Fruit fly (Drosophila melanogaster) whole organism, prepupa: ENCODE data around the gene CG11983.

Experiments
- Blimp-1 ChIP-seq: fragments of 200-800 bp; sonication (Bioruptor generic); optimal IDR thresholded peaks from 3 replicates; lab custom pipeline; 2017; ENCODE audit warnings: missing biosample characterization, missing genetic modification characterization, mild to moderate bottlenecking, moderate library complexity, missing genetic modification reagents
- CG10669 ChIP-seq: fragments of 200-800 bp; sonication (Bioruptor generic); optimal IDR thresholded peaks from 3 replicates; lab custom pipeline; 2018; ENCODE audit warnings: missing biosample characterization, mild to moderate bottlenecking, missing genetic modification characterization, moderate library complexity
- CG15336 ChIP-seq: fragments of 200-800 bp; sonication (Bioruptor generic); IDR thresholded peaks from 2 replicates; pipeline ENCODE4 v1.3.6; 2022; ENCODE audit warnings: missing biosample characterization, missing genetic modification characterization
- CG1621 ChIP-seq: fragments of 200-800 bp; sonication (Bioruptor generic); optimal IDR thresholded peaks from 3 replicates; lab custom pipeline; 2018; ENCODE audit warnings: missing biosample characterization, mild to moderate bottlenecking, missing genetic modification characterization
- CG32006 ChIP-seq: fragments of 200-800 bp; sonication (Bioruptor generic); optimal IDR thresholded peaks from 3 replicates; lab custom pipeline; 2017; ENCODE audit warnings: missing biosample characterization, mild to moderate bottlenecking, missing genetic modification characterization
- CG34406 ChIP-seq: fragments of 200-800 bp; sonication (Bioruptor generic); optimal IDR thresholded peaks from 3 replicates; lab custom pipeline; 2016; ENCODE audit warnings: missing biosample characterization, missing genetic modification characterization
- CG3919 ChIP-seq: fragments of 200-800 bp; sonication (Bioruptor generic); optimal IDR thresholded peaks from 3 replicates; lab custom pipeline; 2016; ENCODE audit warnings: missing biosample characterization, missing genetic modification characterization
- CG4318 ChIP-seq: fragments of 200-800 bp; sonication (Bioruptor generic); optimal IDR thresholded peaks from 3 replicates; lab custom pipeline; 2017; ENCODE audit warnings: missing biosample characterization, mild to moderate bottlenecking, missing genetic modification characterization
- CG6854 ChIP-seq: fragments of 200-800 bp; sonication (Bioruptor generic); optimal IDR thresholded peaks from 2 replicates; lab custom pipeline; 2017; ENCODE audit warnings: missing biosample characterization, mild to moderate bottlenecking, missing genetic modification characterization
- CG7368 ChIP-seq: fragments of 200-800 bp; sonication (Bioruptor generic); optimal IDR thresholded peaks from 3 replicates; lab custom pipeline; 2016; ENCODE audit warnings: missing biosample characterization, missing genetic modification characterization
- CG8119 ChIP-seq: fragments of 200-800 bp; sonication (Bioruptor generic); IDR thresholded peaks from 3 replicates; pipeline ENCODE4 v1.3.6; 2022; ENCODE audit warnings: missing biosample characterization, missing genetic modification characterization
- CG8319 ChIP-seq: fragments of 200-800 bp; sonication (Bioruptor generic); optimal IDR thresholded peaks from 3 replicates; lab custom pipeline; 2016; ENCODE audit warnings: missing biosample characterization, missing genetic modification characterization
- CG8632 ChIP-seq: fragments of 200-800 bp; sonication (Bioruptor generic); optimal IDR thresholded peaks from 3 replicates; lab custom pipeline; 2016; ENCODE audit warnings: missing biosample characterization, missing genetic modification characterization
- CG9139 ChIP-seq: fragments of 200-800 bp; sonication (Bioruptor generic); optimal IDR thresholded peaks from 3 replicates; lab custom pipeline; 2017; ENCODE audit warnings: missing biosample characterization, mild to moderate bottlenecking, missing genetic modification characterization
- Eip75B ChIP-seq: fragments of 200-800 bp; sonication (Bioruptor generic); optimal IDR thresholded peaks from 3 replicates; lab custom pipeline; 2016; ENCODE audit warnings: missing biosample characterization, missing genetic modification characterization
- Eip78C ChIP-seq: fragments of 200-800 bp; sonication (Bioruptor generic); peaks from one replicate; lab custom pipeline; 2016; ENCODE audit warnings: missing biosample characterization, missing genetic modification characterization
- Ets21C ChIP-seq: fragments of 200-800 bp; sonication (Bioruptor generic); optimal IDR thresholded peaks from 3 replicates; lab custom pipeline; 2016; ENCODE audit warnings: missing biosample characterization, missing genetic modification characterization
- Ets96B ChIP-seq: fragments of 200-800 bp; optimal IDR thresholded peaks from 2 replicates; lab custom pipeline; 2019; ENCODE audit warnings: missing biosample characterization, mild to moderate bottlenecking, missing genetic modification characterization, moderate library complexity
- Gug ChIP-seq: fragments of 200-800 bp; sonication (Bioruptor generic); IDR thresholded peaks from 2 replicates; pipeline ENCODE4 v1.3.6; 2022; ENCODE audit warnings: missing biosample characterization, missing genetic modification characterization
- Hr39 ChIP-seq: fragments of 200-800 bp; sonication (Bioruptor generic); optimal IDR thresholded peaks from 2 replicates; lab custom pipeline; 2016; ENCODE audit warnings: missing biosample characterization, missing genetic modification characterization
- Hr4 ChIP-seq: fragments of 200-800 bp; sonication (Bioruptor generic); optimal IDR thresholded peaks from 3 replicates; lab custom pipeline; 2016; ENCODE audit warnings: missing biosample characterization, missing genetic modification characterization
- Met ChIP-seq: fragments of 200-800 bp; sonication (Bioruptor generic); optimal IDR thresholded peaks from 3 replicates; lab custom pipeline; 2016; ENCODE audit warnings: missing biosample characterization, missing genetic modification characterization
- OdsH ChIP-seq: fragments of 200-800 bp; sonication (Bioruptor generic); optimal IDR thresholded peaks from 3 replicates; lab custom pipeline; 2016; ENCODE audit warnings: missing biosample characterization, missing genetic modification characterization
- Smox ChIP-seq: fragments of 200-800 bp; sonication (Bioruptor generic); optimal IDR thresholded peaks from 3 replicates; lab custom pipeline; 2016; ENCODE audit warnings: missing biosample characterization, missing genetic modification characterization
- Sox102F ChIP-seq: fragments of 200-800 bp; sonication (Bioruptor generic); optimal IDR thresholded peaks from 2 replicates; lab custom pipeline; 2016; ENCODE audit warnings: missing biosample characterization, mild to moderate bottlenecking, missing genetic modification characterization
- Sox14 ChIP-seq: fragments of 200-800 bp; sonication (Bioruptor generic); optimal IDR thresholded peaks from 3 replicates; lab custom pipeline; 2016; ENCODE audit warnings: missing biosample characterization, missing genetic modification characterization
- acj6 ChIP-seq: fragments of 200-800 bp; sonication (Bioruptor generic); optimal IDR thresholded peaks from 3 replicates; lab custom pipeline; 2016; ENCODE audit warnings: missing biosample characterization, missing genetic modification characterization
- dsx ChIP-seq: fragments of 200-800 bp; optimal IDR thresholded peaks from 3 replicates; lab custom pipeline; 2019; ENCODE audit warnings: missing biosample characterization, mild to moderate bottlenecking, missing genetic modification characterization, moderate library complexity; ENCODE audit not compliant: poor library complexity, severe bottlenecking
- eg ChIP-seq: fragments of 200-800 bp; sonication (Bioruptor generic); IDR thresholded peaks from 3 replicates; pipeline ENCODE4 v1.3.6; 2022; ENCODE audit warnings: missing biosample characterization, missing genetic modification characterization
- fd59A ChIP-seq: fragments of 200-800 bp; sonication (Bioruptor generic); optimal IDR thresholded peaks from 2 replicates; lab custom pipeline; 2017; ENCODE audit warnings: missing biosample characterization, mild to moderate bottlenecking, missing genetic modification characterization, missing genetic modification reagents
- fkh ChIP-seq: fragments of 200-800 bp; sonication (Bioruptor generic); optimal IDR thresholded peaks from 3 replicates; lab custom pipeline; 2017; ENCODE audit warnings: missing biosample characterization, mild to moderate bottlenecking, missing genetic modification characterization, moderate library complexity
- lz ChIP-seq: fragments of 200-800 bp; sonication (Bioruptor generic); optimal IDR thresholded peaks from 3 replicates; lab custom pipeline; 2016; ENCODE audit warnings: missing biosample characterization, missing genetic modification characterization
- net ChIP-seq: fragments of 200-800 bp; sonication (Bioruptor generic); optimal IDR thresholded peaks from 3 replicates; lab custom pipeline; 2016; ENCODE audit warnings: missing biosample characterization, missing genetic modification characterization
- pdm3 ChIP-seq: fragments of 200-800 bp; sonication (Bioruptor generic); optimal IDR thresholded peaks from 3 replicates; lab custom pipeline; 2016; ENCODE audit warnings: missing biosample characterization, missing genetic modification characterization
- salr ChIP-seq, 2 experiments: fragments of 200-800 bp; sonication (Bioruptor generic); optimal IDR thresholded peaks; 3 replicates each; lab custom pipeline; 2016 to 2018; ENCODE audit warnings: missing biosample characterization in 2 of 2, missing genetic modification characterization in 2 of 2, mild to moderate bottlenecking in 1 of 2
- spab ChIP-seq: fragments of 200-800 bp; sonication (Bioruptor generic); optimal IDR thresholded peaks from 2 replicates; lab custom pipeline; 2017; ENCODE audit warnings: missing biosample characterization, mild to moderate bottlenecking, missing genetic modification characterization, missing genetic modification reagents
- ss ChIP-seq, 2 experiments: fragments of 200-800 bp; sonication (Bioruptor generic); optimal IDR thresholded peaks; 2 replicates in 1 of 2; 3 replicates in 1 of 2; lab custom pipeline; 2017 to 2018; ENCODE audit warnings: mild to moderate bottlenecking in 2 of 2, missing biosample characterization in 2 of 2, missing genetic modification characterization in 2 of 2, moderate library complexity in 1 of 2
- svp ChIP-seq: fragments of 200-800 bp; sonication (Bioruptor generic); peaks from one replicate; lab custom pipeline; 2016; ENCODE audit warnings: missing biosample characterization, missing genetic modification characterization
- topi ChIP-seq: fragments of 200-800 bp; sonication (Bioruptor generic); optimal IDR thresholded peaks from 3 replicates; lab custom pipeline; 2016; ENCODE audit warnings: missing biosample characterization, missing genetic modification characterization
- vri ChIP-seq: fragments of 200-800 bp; sonication (Bioruptor generic); optimal IDR thresholded peaks from 3 replicates; lab custom pipeline; 2016; ENCODE audit warnings: missing biosample characterization, mild to moderate bottlenecking, missing genetic modification characterization

The CG11983 gene

dm6 chr3R:8960329-8960728, 47.8 kb upstream of the CG11983 start (continued):
- TF ChIP-seq pdm3 (GFP tag; lab: Kevin White, UChicago) (no peak), Ets96B (tag; lab: Kevin White, UChicago) (no peak), CG9139 (GFP tag; lab: Kevin White, UChicago) (no peak), fkh (GFP tag; lab: Kevin White, UChicago) (no peak), CG8119 (GFP tag; lab: Robert Waterston, UW) (peak; percentile 62), OdsH (GFP tag; lab: Kevin White, UChicago) (peak; percentile 47), CG3919 (GFP tag; lab: Kevin White, UChicago) (peak; percentile 23), Smox (peak; percentile 32), net (GFP tag; lab: Kevin White, UChicago) (peak; percentile 29), acj6 (GFP tag; lab: Kevin White, UChicago) (peak; percentile 31), Eip78C (peak; percentile 65), ss (GFP tag; optimal IDR thresholded peaks at IDR 0.05; lab: Kevin White, UChicago) (no peak), svp (GFP tag; lab: Kevin White, UChicago) (peak; percentile 56), Met (GFP tag; lab: Kevin White, UChicago) (peak; percentile 41), CG8319 (GFP tag; lab: Kevin White, UChicago) (no peak), CG34406 (GFP tag; lab: Kevin White, UChicago) (peak; percentile 26), CG32006 (GFP tag; lab: Kevin White, UChicago) (peak; percentile 79), Blimp-1 (GFP tag; lab: Kevin White, UChicago) (no peak), CG15336 (peak; percentile 82), Ets21C (GFP tag; lab: Kevin White, UChicago) (no peak), CG10669 (no peak), Gug (GFP tag; lab: Robert Waterston, UW) (0 out of 2 replicates have a peak, but pooled peaks have one; percentile 13), CG7368 (GFP tag; lab: Kevin White, UChicago) (no peak), CG4318 (peak; percentile 53), topi (peak; percentile 37), Sox14 (no peak)

dm6 chr3R:8962860-8963755, 45.0 kb upstream of the CG11983 start, which contains the start of gene ich:
Gene ich (minus strand): TSS chr3R:8963037.
- TF ChIP-seq Eip75B (GFP tag; lab: Kevin White, UChicago) (peak; percentile 2), CG3919 (GFP tag; lab: Kevin White, UChicago) (peak; percentile 2), dsx (peak; percentile 22), salr (GFP tag; optimal IDR thresholded peaks at IDR 0.05; lab: Kevin White, UChicago) (no peak), CG1621 (tag; lab: Kevin White, UChicago) (peak; percentile 62), vri (GFP tag; lab: Kevin White, UChicago) (no peak), Sox102F (GFP tag; lab: Kevin White, UChicago) (no peak), lz (no peak), spab (GFP tag; lab: Kevin White, UChicago) (no peak), acj6 (GFP tag; lab: Kevin White, UChicago) (no peak), fd59A (no peak), net (GFP tag; lab: Kevin White, UChicago) (no peak), Eip78C (peak; percentile 68), CG6854 (GFP tag; lab: Kevin White, UChicago) (no peak), Hr39 (GFP tag; lab: Kevin White, UChicago) (no peak), CG8632 (GFP tag; lab: Kevin White, UChicago) (no peak), eg (GFP tag; lab: Robert Waterston, UW) (0 out of 3 replicates have a peak, but pooled peaks have one; percentile 33), Hr4 (no peak), CG32006 (GFP tag; lab: Kevin White, UChicago) (peak; percentile 37)
